Worm (Caenorhabditis elegans): ENCODE measurements around the gene T26E4.9.

The T26E4.9 gene

DNA sequence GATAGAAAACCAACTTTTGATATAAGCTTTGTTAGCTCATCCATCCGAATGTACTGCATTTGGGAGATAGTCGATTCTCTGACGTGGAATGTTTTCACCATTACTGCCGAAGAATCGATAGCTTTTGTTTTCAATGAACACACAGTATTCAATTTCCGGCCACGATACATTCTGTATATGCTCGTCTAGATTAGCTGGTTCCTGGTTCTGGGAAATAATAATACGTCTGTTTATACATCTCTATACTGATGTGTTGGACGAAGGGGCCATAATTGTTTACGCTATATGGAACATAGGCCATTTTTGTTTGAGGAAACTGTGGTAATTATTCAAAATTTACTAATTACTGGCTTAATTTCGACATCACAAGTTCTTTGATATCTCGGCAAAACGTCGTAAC is 52.4 kb downstream of the T26E4.9 start, which contains the start of gene str-6:
str-6 (minus strand) TSS at position 101 of the 400 bp plus-strand sequence.
- TF ChIP-seq Y22D7AL.16 (tag; optimal IDR thresholded peaks at IDR 0.05) (no peak), pag-3 (tag; optimal IDR thresholded peaks at IDR 0.05; ENCODE audit: borderline replicate concordance) (no peak), zip-5 (tag; optimal IDR thresholded peaks at IDR 0.05) (no peak), pat-9 (tag; optimal IDR thresholded peaks at IDR 0.05) (no peak), syd-9 (tag; optimal IDR thresholded peaks at IDR 0.05) (no peak), ceh-2 (tag; optimal IDR thresholded peaks at IDR 0.05) (no peak), odd-2 (tag; optimal IDR thresholded peaks at IDR 0.05) (no peak), sox-4 (tag; optimal IDR thresholded peaks at IDR 0.05) (no peak), dve-1 (tag; optimal IDR thresholded peaks at IDR 0.05) (no peak), pqm-1 (tag; optimal IDR thresholded peaks at IDR 0.05) (no peak), mec-3 (tag; optimal IDR thresholded peaks at IDR 0.05; ENCODE audit: borderline replicate concordance) (no peak), ceh-6 (GFP tag; optimal IDR thresholded peaks at IDR 0.05) (no peak), pax-1 (tag; optimal IDR thresholded peaks at IDR 0.05) (no peak), ets-4 (tag; optimal IDR thresholded peaks at IDR 0.05) (no peak), unc-3 (GFP tag; conservative IDR thresholded peaks at IDR 0.05) (no peak), unc-3 (tag; optimal IDR thresholded peaks at IDR 0.05) (no peak), dmd-4 (tag; optimal IDR thresholded peaks at IDR 0.05; ENCODE audit: borderline replicate concordance) (no peak), ceh-9 (tag; optimal IDR thresholded peaks at IDR 0.05) (no peak), ceh-45 (GFP tag; IDR thresholded peaks at IDR 0.05) (no peak), F13H6.1 (tag; optimal IDR thresholded peaks at IDR 0.05) (no peak), ceh-22 (tag; optimal IDR thresholded peaks at IDR 0.05) (no peak)
